Worm (Caenorhabditis elegans) whole organism, mixed stage, embryonic: Measurements from ENCODE around the gene ptb-1.

Experiments
- blmp-1 ChIP-seq: fragments of 150-350 bp; optimal IDR thresholded peaks from 2 replicates; lab custom pipeline; 2014; ENCODE audit warnings: missing biosample characterization, missing genetic modification characterization
- elt-3 ChIP-seq: fragments of 150-350 bp; optimal IDR thresholded peaks from 2 replicates; lab custom pipeline; 2014; ENCODE audit warnings: missing biosample characterization, missing genetic modification characterization
- lsy-2 ChIP-seq: fragments of 150-350 bp; optimal IDR thresholded peaks from 2 replicates; lab custom pipeline; 2014; ENCODE audit warnings: missing biosample characterization, missing genetic modification characterization
- mep-1 ChIP-seq: fragments of 150-350 bp; optimal IDR thresholded peaks from 2 replicates; lab custom pipeline; 2017; ENCODE audit warnings: missing biosample characterization, missing genetic modification reagents, missing genetic modification characterization, inconsistent platforms
- nhr-237 ChIP-seq: fragments of 150-350 bp; optimal IDR thresholded peaks from 2 replicates; lab custom pipeline; 2014; ENCODE audit warnings: missing biosample characterization, missing genetic modification characterization
- nhr-76 ChIP-seq: sonication (generic microtip); optimal IDR thresholded peaks from 2 replicates; lab custom pipeline; 2017; ENCODE audit warnings: missing biosample characterization, missing genetic modification characterization
- snpc-4 ChIP-seq: fragments of 150-350 bp; optimal IDR thresholded peaks from 2 replicates; lab custom pipeline; 2014; ENCODE audit warnings: missing biosample characterization, missing genetic modification characterization
- unc-39 ChIP-seq: fragments of 150-350 bp; optimal IDR thresholded peaks from 2 replicates; lab custom pipeline; 2014; ENCODE audit warnings: missing biosample characterization, missing genetic modification characterization
- zip-8 ChIP-seq: fragments of 150-350 bp; optimal IDR thresholded peaks from 2 replicates; lab custom pipeline; 2014; ENCODE audit warnings: missing biosample characterization, missing genetic modification characterization
- ztf-11 ChIP-seq: fragments of 150-350 bp; optimal IDR thresholded peaks from 2 replicates; lab custom pipeline; 2014; ENCODE audit warnings: missing biosample characterization, missing genetic modification characterization

DNA sequence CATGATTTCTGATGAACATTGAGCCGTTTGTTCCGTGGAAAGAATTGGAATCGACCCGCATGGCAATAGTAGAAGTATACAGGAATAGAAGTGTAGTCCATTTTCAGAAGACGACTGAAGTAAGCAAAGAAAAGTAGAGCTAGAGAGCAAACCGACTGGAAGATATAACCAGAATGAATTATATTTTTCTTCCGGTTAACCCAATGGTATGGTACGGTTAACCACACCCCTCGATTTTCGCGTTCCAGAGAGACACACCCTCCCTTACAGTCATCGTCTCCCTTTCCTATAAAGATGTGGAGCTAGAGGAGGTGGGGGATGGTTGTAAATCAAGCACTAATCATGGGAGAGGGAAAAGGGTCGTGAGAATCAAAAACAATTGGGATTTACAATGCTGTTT lies 47.7 kb downstream of the ptb-1 start, which contains the start of gene C09G5.14:
- TF ChIP-seq elt-3 (tag; lab: Kevin White, UChicago): no peak
- TF ChIP-seq blmp-1 (tag; lab: Kevin White, UChicago): no peak
- no peak for TF ChIP-seq ztf-11 (tag; lab: Kevin White, UChicago)
- TF ChIP-seq mep-1 (tag; lab: Kevin White, UChicago): no peak
- no peak for TF ChIP-seq zip-8 (tag; lab: Kevin White, UChicago)
- TF ChIP-seq nhr-76 (tag; lab: Kevin White, UChicago): no peak
- no peak for TF ChIP-seq nhr-237 (tag; lab: Kevin White, UChicago)
- TF ChIP-seq lsy-2 (tag; lab: Kevin White, UChicago): no peak
- TF ChIP-seq unc-39 (tag; lab: Kevin White, UChicago): no peak
- no peak for TF ChIP-seq snpc-4 (tag; lab: Kevin White, UChicago)
